Fruit fly (Drosophila melanogaster) whole organism, embryonic: Measurements from ENCODE around the gene pnr.

Source experiments
- B-H2 ChIP-seq: fragments of 200-800 bp; sonication (Bioruptor generic); optimal IDR thresholded peaks from 2 replicates; lab custom pipeline; 2018; ENCODE audit warnings: missing biosample characterization, mild to moderate bottlenecking, missing genetic modification characterization
- BEAF-32 ChIP-seq: fragments of 200-800 bp; sonication (Bioruptor generic); optimal IDR thresholded peaks from 3 replicates; lab custom pipeline; 2017; ENCODE audit warnings: missing biosample characterization, missing genetic modification characterization, mild to moderate bottlenecking, moderate library complexity, missing genetic modification reagents
- Bdp1 ChIP-seq: fragments of 200-800 bp; sonication (Bioruptor generic); optimal IDR thresholded peaks from 3 replicates; lab custom pipeline; 2016; ENCODE audit warnings: missing biosample characterization, missing genetic modification characterization
- Blimp-1 ChIP-seq: fragments of 200-800 bp; sonication (Bioruptor generic); optimal IDR thresholded peaks from 3 replicates; lab custom pipeline; 2018; ENCODE audit warnings: missing biosample characterization, missing genetic modification characterization, mild to moderate bottlenecking, moderate library complexity, missing genetic modification reagents
- BtbVII ChIP-seq: fragments of 200-800 bp; sonication (Bioruptor generic); optimal IDR thresholded peaks from 3 replicates; lab custom pipeline; 2017; ENCODE audit warnings: missing biosample characterization, mild to moderate bottlenecking, missing genetic modification characterization
- CG12071 ChIP-seq: fragments of 200-800 bp; sonication (Bioruptor generic); optimal IDR thresholded peaks from 3 replicates; lab custom pipeline; 2018; ENCODE audit warnings: missing biosample characterization, mild to moderate bottlenecking, missing genetic modification characterization
- CG12219 ChIP-seq: fragments of 200-800 bp; sonication (Bioruptor generic); optimal IDR thresholded peaks from 3 replicates; lab custom pipeline; 2018; ENCODE audit warnings: missing biosample characterization, mild to moderate bottlenecking, missing genetic modification characterization
- CG12299 ChIP-seq: fragments of 200-800 bp; sonication (Bioruptor generic); optimal IDR thresholded peaks from 2 replicates; lab custom pipeline; 2018; ENCODE audit warnings: missing biosample characterization, mild to moderate bottlenecking, missing genetic modification characterization
- CG12391 ChIP-seq: fragments of 200-800 bp; sonication (Bioruptor generic); optimal IDR thresholded peaks from 3 replicates; lab custom pipeline; 2018; ENCODE audit warnings: missing biosample characterization, mild to moderate bottlenecking, missing genetic modification characterization, moderate library complexity
- CG14014 ChIP-seq: fragments of 200-800 bp; sonication (Bioruptor generic); IDR thresholded peaks from 2 replicates; pipeline ENCODE4 v1.3.6; 2022; ENCODE audit warnings: missing biosample characterization, missing genetic modification characterization
- CG1529 ChIP-seq: fragments of 200-800 bp; sonication (Bioruptor generic); optimal IDR thresholded peaks from 3 replicates; lab custom pipeline; 2018; ENCODE audit warnings: missing biosample characterization, missing genetic modification characterization
- CG1603 ChIP-seq: fragments of 200-800 bp; sonication (Bioruptor generic); optimal IDR thresholded peaks from 2 replicates; lab custom pipeline; 2019; ENCODE audit warnings: missing biosample characterization, mild to moderate bottlenecking, missing genetic modification characterization, moderate library complexity
- CG17385 ChIP-seq: fragments of 200-800 bp; sonication (Bioruptor generic); optimal IDR thresholded peaks from 3 replicates; lab custom pipeline; 2018; ENCODE audit warnings: missing biosample characterization, mild to moderate bottlenecking, missing genetic modification characterization
- CG17829 ChIP-seq: fragments of 200-800 bp; optimal IDR thresholded peaks from 2 replicates; lab custom pipeline; 2019; ENCODE audit warnings: missing biosample characterization, mild to moderate bottlenecking, missing genetic modification characterization, moderate library complexity
- CG1792 ChIP-seq: fragments of 200-800 bp; sonication (Bioruptor generic); optimal IDR thresholded peaks from 2 replicates; lab custom pipeline; 2016; ENCODE audit warnings: missing biosample characterization, missing genetic modification characterization
- CG18599 ChIP-seq: fragments of 200-800 bp; sonication (Bioruptor generic); optimal IDR thresholded peaks from 3 replicates; lab custom pipeline; 2017; ENCODE audit warnings: missing biosample characterization, missing genetic modification characterization, mild to moderate bottlenecking, moderate library complexity, missing genetic modification reagents
- CG18619 ChIP-seq: fragments of 200-800 bp; sonication (Bioruptor generic); optimal IDR thresholded peaks from 3 replicates; lab custom pipeline; 2017; ENCODE audit warnings: missing biosample characterization, mild to moderate bottlenecking, missing genetic modification characterization
- CG2202 ChIP-seq: fragments of 200-800 bp; sonication (Bioruptor generic); optimal IDR thresholded peaks from 2 replicates; lab custom pipeline; 2018; ENCODE audit warnings: missing biosample characterization, mild to moderate bottlenecking, missing genetic modification characterization
- CG31365 ChIP-seq: fragments of 200-800 bp; sonication (Bioruptor generic); optimal IDR thresholded peaks from 2 replicates; lab custom pipeline; 2018; ENCODE audit warnings: missing biosample characterization, mild to moderate bottlenecking, missing genetic modification characterization
- CG31441 ChIP-seq: fragments of 200-800 bp; sonication (Bioruptor generic); IDR thresholded peaks from 2 replicates; pipeline ENCODE4 v1.3.6; 2022; ENCODE audit warnings: missing biosample characterization, missing genetic modification characterization
- CG4282 ChIP-seq: fragments of 200-800 bp; sonication (Bioruptor generic); optimal IDR thresholded peaks from 2 replicates; lab custom pipeline; 2016; ENCODE audit warnings: missing biosample characterization, missing genetic modification characterization
- CG4730 ChIP-seq: fragments of 200-800 bp; sonication (Bioruptor generic); IDR thresholded peaks from 2 replicates; pipeline ENCODE4 v1.3.6; 2022; ENCODE audit warnings: missing biosample characterization, missing genetic modification characterization
- CG4854 ChIP-seq: fragments of 200-800 bp; sonication (Bioruptor generic); optimal IDR thresholded peaks from 2 replicates; lab custom pipeline; 2016; ENCODE audit warnings: missing biosample characterization, missing genetic modification characterization, inconsistent platforms
- CG6254 ChIP-seq: fragments of 200-800 bp; sonication (Bioruptor generic); optimal IDR thresholded peaks from 3 replicates; lab custom pipeline; 2017; ENCODE audit warnings: mild to moderate bottlenecking, missing biosample characterization, missing genetic modification reagents, missing genetic modification characterization
- CG9797 ChIP-seq: fragments of 200-800 bp; sonication (Bioruptor generic); optimal IDR thresholded peaks from 3 replicates; lab custom pipeline; 2018; ENCODE audit warnings: missing biosample characterization, mild to moderate bottlenecking, missing genetic modification characterization
- CG9817 ChIP-seq: fragments of 200-800 bp; sonication (Bioruptor generic); optimal IDR thresholded peaks from 2 replicates; lab custom pipeline; 2018; ENCODE audit warnings: missing biosample characterization, mild to moderate bottlenecking, missing genetic modification characterization, moderate library complexity
- Fer3 ChIP-seq: fragments of 200-800 bp; sonication (Bioruptor generic); optimal IDR thresholded peaks from 2 replicates; lab custom pipeline; 2018; ENCODE audit warnings: missing biosample characterization, mild to moderate bottlenecking, missing genetic modification characterization, moderate library complexity
- HHEX ChIP-seq: fragments of 200-800 bp; sonication (Bioruptor generic); optimal IDR thresholded peaks from 3 replicates; lab custom pipeline; 2017; ENCODE audit warnings: missing biosample characterization, mild to moderate bottlenecking, missing genetic modification characterization, missing genetic modification reagents
- HLHmδ ChIP-seq: fragments of 200-800 bp; sonication (Bioruptor generic); optimal IDR thresholded peaks from 2 replicates; lab custom pipeline; 2018; ENCODE audit warnings: missing biosample characterization, mild to moderate bottlenecking, missing genetic modification characterization, moderate library complexity
- Hand ChIP-seq: fragments of 200-800 bp; sonication (Bioruptor generic); optimal IDR thresholded peaks from 2 replicates; lab custom pipeline; 2017; ENCODE audit warnings: mild to moderate bottlenecking, missing biosample characterization, missing genetic modification reagents, missing genetic modification characterization
- Hmr ChIP-seq: fragments of 200-800 bp; sonication (Bioruptor generic); optimal IDR thresholded peaks from 3 replicates; lab custom pipeline; 2017; ENCODE audit warnings: mild to moderate bottlenecking, missing biosample characterization, missing genetic modification reagents, missing genetic modification characterization
- Hr51 ChIP-seq, 2 experiments: fragments of 200-800 bp; sonication (Bioruptor generic); optimal IDR thresholded peaks; 2 replicates in 1 of 2; 3 replicates in 1 of 2; lab custom pipeline; 2016 to 2018; ENCODE audit warnings: missing biosample characterization in 2 of 2, missing genetic modification characterization in 2 of 2, mild to moderate bottlenecking in 1 of 2, moderate library complexity in 1 of 2
- Mrtf ChIP-seq: fragments of 200-800 bp; sonication (Bioruptor generic); IDR thresholded peaks from 3 replicates; pipeline ENCODE4 v1.3.6; 2022; ENCODE audit warnings: missing biosample characterization, missing genetic modification characterization
- NfI ChIP-seq: fragments of 200-800 bp; sonication (Bioruptor generic); optimal IDR thresholded peaks from 3 replicates; lab custom pipeline; 2018; ENCODE audit warnings: missing biosample characterization, mild to moderate bottlenecking, missing genetic modification characterization, moderate library complexity
- Pdp1 ChIP-seq, 2 experiments: fragments of 200-800 bp; sonication (Bioruptor generic); optimal IDR thresholded peaks; 3 replicates each; lab custom pipeline; 2016; ENCODE audit warnings: missing biosample characterization in 2 of 2, missing genetic modification characterization in 2 of 2, mild to moderate bottlenecking in 1 of 2, moderate library complexity in 1 of 2
- Tbp ChIP-seq: fragments of >200 bp; optimal IDR thresholded peaks from 2 replicates; lab custom pipeline; 2018; ENCODE audit warnings: missing biosample characterization, missing genetic modification characterization
- Vsx1 ChIP-seq: fragments of 200-800 bp; sonication (Bioruptor generic); optimal IDR thresholded peaks from 2 replicates; lab custom pipeline; 2017; ENCODE audit warnings: missing biosample characterization, mild to moderate bottlenecking, missing genetic modification characterization, missing genetic modification reagents
- Xrp1 ChIP-seq: fragments of 200-800 bp; sonication (Bioruptor generic); IDR thresholded peaks from 2 replicates; pipeline ENCODE4 v1.3.6; 2022; ENCODE audit warnings: missing biosample characterization, missing genetic modification characterization
- ac ChIP-seq: fragments of 200-800 bp; sonication (Bioruptor generic); optimal IDR thresholded peaks from 3 replicates; lab custom pipeline; 2017; ENCODE audit warnings: missing biosample characterization, mild to moderate bottlenecking, missing genetic modification characterization
- ash1 ChIP-seq: fragments of 200-800 bp; sonication (Bioruptor generic); optimal IDR thresholded peaks from 2 replicates; lab custom pipeline; 2018; ENCODE audit warnings: missing biosample characterization, mild to moderate bottlenecking, missing genetic modification characterization
- bsh ChIP-seq, 2 experiments: fragments of 200-800 bp; sonication (Bioruptor generic); optimal IDR thresholded peaks; 2 replicates each; lab custom pipeline; 2017 to 2018; ENCODE audit warnings: mild to moderate bottlenecking in 2 of 2, missing biosample characterization in 2 of 2, missing genetic modification characterization in 2 of 2, moderate library complexity in 1 of 2
- caup ChIP-seq: fragments of 200-800 bp; sonication (Bioruptor generic); optimal IDR thresholded peaks from 3 replicates; lab custom pipeline; 2017; ENCODE audit warnings: missing biosample characterization, mild to moderate bottlenecking, missing genetic modification characterization, moderate library complexity; ENCODE audit not compliant: severe bottlenecking
- dan ChIP-seq: fragments of 200-800 bp; sonication (Bioruptor generic); IDR thresholded peaks from 2 replicates; pipeline ENCODE4 v1.3.6; 2022; ENCODE audit warnings: missing biosample characterization, missing genetic modification characterization
- gcm2 ChIP-seq: fragments of 200-800 bp; sonication (Bioruptor generic); optimal IDR thresholded peaks from 2 replicates; lab custom pipeline; 2016; ENCODE audit warnings: missing biosample characterization, missing genetic modification characterization
- salm ChIP-seq: fragments of 200-800 bp; sonication (Bioruptor generic); optimal IDR thresholded peaks from 2 replicates; lab custom pipeline; 2018; ENCODE audit warnings: missing biosample characterization, mild to moderate bottlenecking, missing genetic modification characterization
- schlank ChIP-seq: fragments of 200-800 bp; sonication (Bioruptor generic); optimal IDR thresholded peaks from 2 replicates; lab custom pipeline; 2018; ENCODE audit warnings: missing biosample characterization, mild to moderate bottlenecking, missing genetic modification characterization
- slou ChIP-seq: fragments of 200-800 bp; sonication (Bioruptor generic); optimal IDR thresholded peaks from 3 replicates; lab custom pipeline; 2016; ENCODE audit warnings: missing biosample characterization, missing genetic modification characterization
- tio ChIP-seq: fragments of 200-800 bp; sonication (Bioruptor generic); optimal IDR thresholded peaks from 2 replicates; lab custom pipeline; 2017; ENCODE audit warnings: missing biosample characterization, missing genetic modification characterization, inconsistent platforms
- tx ChIP-seq: fragments of 200-800 bp; sonication (Bioruptor generic); optimal IDR thresholded peaks from 2 replicates; lab custom pipeline; 2016; ENCODE audit warnings: missing biosample characterization, missing genetic modification characterization

The pnr gene

DNA sequence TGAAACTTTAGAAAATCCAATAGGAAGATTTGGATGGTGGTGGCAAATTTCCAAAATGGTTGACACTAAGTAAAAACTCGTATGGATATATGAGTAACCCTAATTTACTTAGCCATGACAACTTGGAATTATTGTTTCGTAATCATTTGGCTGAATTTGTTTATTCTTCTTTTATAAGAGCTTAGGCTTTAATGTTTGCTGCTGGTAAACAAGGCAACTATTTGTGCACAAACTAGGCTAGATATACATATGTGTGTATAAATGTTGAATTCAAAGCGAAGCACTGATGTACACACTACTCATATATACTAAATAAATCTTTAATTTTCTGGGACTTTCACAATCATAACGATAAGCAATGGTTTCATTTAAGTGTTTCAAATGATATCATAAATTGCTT lies 19.9 kb upstream of the pnr start (continued):
- peak; percentile 36 for TF ChIP-seq CG12219 (GFP tag; lab: Kevin White, UChicago)
- no peak for TF ChIP-seq gcm2 (GFP tag; lab: Kevin White, UChicago)
- peak; percentile 8 for TF ChIP-seq ac
- peak; percentile 48 for TF ChIP-seq CG12299 (tag; lab: Kevin White, UChicago)
- no peak for TF ChIP-seq Tbp
- peak; percentile 25 for TF ChIP-seq CG1792 (GFP tag; lab: Kevin White, UChicago)
- peak; percentile 29 for TF ChIP-seq caup (GFP tag; lab: Kevin White, UChicago)
- no peak; the same call in 1 of the 2 replicates for TF ChIP-seq CG14014 (GFP tag; lab: Robert Waterston, UW)
- TF ChIP-seq Hmr: peak; percentile 54
- 0 out of 2 replicates have a peak, but pooled peaks have one; percentile 20 for TF ChIP-seq Xrp1 (GFP tag; lab: Robert Waterston, UW)
- TF ChIP-seq Hand: no peak
- TF ChIP-seq NfI (GFP tag; lab: Kevin White, UChicago): peak; percentile 17
- peak; percentile 41 for TF ChIP-seq CG6254
- TF ChIP-seq BtbVII (GFP tag; lab: Kevin White, UChicago): peak; percentile 12
- no peak for TF ChIP-seq CG9797 (GFP tag; lab: Kevin White, UChicago)
- peak; percentile 65 for TF ChIP-seq Blimp-1
- TF ChIP-seq CG12071 (GFP tag; lab: Kevin White, UChicago): peak; percentile 68
- peak; percentile 29 for TF ChIP-seq CG12391 (tag; lab: Kevin White, UChicago)
- TF ChIP-seq CG31365 (tag; lab: Kevin White, UChicago): peak; percentile 47
- peak; percentile 28 for TF ChIP-seq CG4854 (GFP tag; lab: Kevin White, UChicago)
- peak; percentile 0 for TF ChIP-seq CG17829 (tag; lab: Kevin White, UChicago)
- peak; percentile 49 for TF ChIP-seq CG18619
- no peak for TF ChIP-seq ash1 (GFP tag; lab: Kevin White, UChicago)
- TF ChIP-seq tio: no peak
- TF ChIP-seq CG4730: no peak
- peak; percentile 44 for TF ChIP-seq schlank (tag; lab: Kevin White, UChicago)
- TF ChIP-seq tx (GFP tag; lab: Kevin White, UChicago): no peak
- no peak for TF ChIP-seq Bdp1 (GFP tag; lab: Kevin White, UChicago)
- peak; percentile 3 for TF ChIP-seq B-H2 (GFP tag; lab: Kevin White, UChicago)
- TF ChIP-seq HHEX (GFP tag; lab: Kevin White, UChicago): peak; percentile 56
- peak; percentile 38; the same call in 1 of the 2 replicates for TF ChIP-seq CG31441 (GFP tag; lab: Robert Waterston, UW)
- TF ChIP-seq CG1603: peak; percentile 52
- TF ChIP-seq salm: peak; percentile 44
- TF ChIP-seq Hr51 (GFP tag; optimal IDR thresholded peaks at IDR 0.05; lab: Kevin White, UChicago): peak in 1 of 2 experiments; percentile 30
- TF ChIP-seq dan: no peak
- peak; percentile 33 for TF ChIP-seq CG9817 (tag; lab: Kevin White, UChicago)
- TF ChIP-seq bsh (GFP tag; optimal IDR thresholded peaks at IDR 0.05; lab: Kevin White, UChicago): peak in 1 of 2 experiments; percentile 68
- peak; percentile 29 for TF ChIP-seq slou (GFP tag; lab: Kevin White, UChicago)
- peak; percentile 51 for TF ChIP-seq Fer3 (tag; lab: Kevin White, UChicago)
- peak; percentile 37 for TF ChIP-seq CG1529 (GFP tag; lab: Kevin White, UChicago)
- peak; percentile 51 for TF ChIP-seq CG17385 (GFP tag; lab: Kevin White, UChicago)
- TF ChIP-seq CG18599 (GFP tag; lab: Kevin White, UChicago): peak; percentile 26
- peak; percentile 44 for TF ChIP-seq CG2202 (tag; lab: Kevin White, UChicago)
- TF ChIP-seq BEAF-32 (GFP tag; lab: Kevin White, UChicago): no peak
- no peak for TF ChIP-seq Mrtf (GFP tag; lab: Robert Waterston, UW)
- TF ChIP-seq Pdp1 (GFP tag; optimal IDR thresholded peaks at IDR 0.05; lab: Kevin White, UChicago): peak in 1 of 2 experiments; percentile 63
- no peak for TF ChIP-seq CG4282
- peak; percentile 53 for TF ChIP-seq Vsx1 (GFP tag; lab: Kevin White, UChicago)
- no peak for TF ChIP-seq HLHmδ (GFP tag; lab: Kevin White, UChicago)
